Worm (Caenorhabditis elegans): ENCODE measurements around the gene fbxb-16.

Gene fbxb-16

ce11 chrII:1670985-1671384 is 19.3 kb upstream of the fbxb-16 start:
- TF ChIP-seq ref-2 (tag; optimal IDR thresholded peaks at IDR 0.05): no peak
- no peak for TF ChIP-seq madf-2 (tag; optimal IDR thresholded peaks at IDR 0.05)
- no peak for TF ChIP-seq zip-5 (tag; optimal IDR thresholded peaks at IDR 0.05)
- TF ChIP-seq ceh-48 (tag; optimal IDR thresholded peaks at IDR 0.05): no peak
- no peak for TF ChIP-seq ceh-6 (GFP tag; optimal IDR thresholded peaks at IDR 0.05)
- TF ChIP-seq pag-3 (tag; optimal IDR thresholded peaks at IDR 0.05; ENCODE audit: borderline replicate concordance): no peak
- TF ChIP-seq unc-42 (tag; optimal IDR thresholded peaks at IDR 0.05): no peak
- TF ChIP-seq hlh-8 (tag; optimal IDR thresholded peaks at IDR 0.05): no peak
- no peak for TF ChIP-seq ttx-3 (tag; optimal IDR thresholded peaks at IDR 0.05)
- TF ChIP-seq tbx-7 (tag; optimal IDR thresholded peaks at IDR 0.05): no peak
- no peak for TF ChIP-seq mec-3 (tag; optimal IDR thresholded peaks at IDR 0.05; ENCODE audit: borderline replicate concordance)
- TF ChIP-seq C38D4.7 (GFP tag; optimal IDR thresholded peaks at IDR 0.05): no peak
- TF ChIP-seq ceh-31 (tag; optimal IDR thresholded peaks at IDR 0.05): no peak
- no peak for TF ChIP-seq hlh-13 (GFP tag; optimal IDR thresholded peaks at IDR 0.05)
- no peak for TF ChIP-seq sdc-2 (tag; optimal IDR thresholded peaks at IDR 0.05)
- no peak for TF ChIP-seq fax-1 (tag; optimal IDR thresholded peaks at IDR 0.05)
- no peak for TF ChIP-seq ceh-14 (tag; optimal IDR thresholded peaks at IDR 0.05)
- no peak for TF ChIP-seq che-1 (tag; optimal IDR thresholded peaks at IDR 0.05)
- TF ChIP-seq syd-9 (tag; optimal IDR thresholded peaks at IDR 0.05): no peak
- TF ChIP-seq pax-1 (tag; optimal IDR thresholded peaks at IDR 0.05): no peak

- no peak for TF ChIP-seq tbx-2 (tag; optimal IDR thresholded peaks at IDR 0.05)
- TF ChIP-seq elt-2 (tag; optimal IDR thresholded peaks at IDR 0.05): no peak
- no peak for TF ChIP-seq ztf-16 (tag; optimal IDR thresholded peaks at IDR 0.05)
- no peak for TF ChIP-seq elt-4 (tag; optimal IDR thresholded peaks at IDR 0.05)
- no peak for TF ChIP-seq gmeb-2 (tag; optimal IDR thresholded peaks at IDR 0.05)
- TF ChIP-seq mec-3 (tag; optimal IDR thresholded peaks at IDR 0.05; ENCODE audit: borderline replicate concordance): no peak
- no peak for TF ChIP-seq C08G9.2 (tag; optimal IDR thresholded peaks at IDR 0.05)
- TF ChIP-seq ahr-1 (tag; optimal IDR thresholded peaks at IDR 0.05): no peak
- TF ChIP-seq ceh-6 (GFP tag; optimal IDR thresholded peaks at IDR 0.05): no peak
- TF ChIP-seq ceh-34 (tag; optimal IDR thresholded peaks at IDR 0.05): no peak
- TF ChIP-seq unc-42 (tag; optimal IDR thresholded peaks at IDR 0.05): no peak
- TF ChIP-seq T23F11.4 (GFP tag; optimal IDR thresholded peaks at IDR 0.05): no peak
- TF ChIP-seq fkh-6 (tag; optimal IDR thresholded peaks at IDR 0.05): no peak
- TF ChIP-seq eyg-1 (tag; optimal IDR thresholded peaks at IDR 0.05): no peak
- TF ChIP-seq nhr-232 (tag; optimal IDR thresholded peaks at IDR 0.05): no peak
Observed at ce11 chrII:1670260-1670879, 18.7 kb upstream of the fbxb-16 start, which contains the start of gene nhx-6. Gene nhx-6, plus strand, starts transcription at chrII:1670829.

- TF ChIP-seq pros-1 (tag; optimal IDR thresholded peaks at IDR 0.05) (no peak), pax-1 (tag; optimal IDR thresholded peaks at IDR 0.05) (no peak), fax-1 (tag; optimal IDR thresholded peaks at IDR 0.05) (no peak), tbx-2 (tag; optimal IDR thresholded peaks at IDR 0.05) (no peak), ama-1 (optimal IDR thresholded peaks at IDR 0.05) (no peak), mec-3 (tag; optimal IDR thresholded peaks at IDR 0.05; ENCODE audit: borderline replicate concordance) (no peak), ztf-16 (tag; optimal IDR thresholded peaks at IDR 0.05) (no peak), pha-4 (tag; optimal IDR thresholded peaks at IDR 0.05) (no peak), ttx-3 (tag; optimal IDR thresholded peaks at IDR 0.05) (no peak), ceh-24 (tag; optimal IDR thresholded peaks at IDR 0.05) (no peak), hlh-15 (tag; optimal IDR thresholded peaks at IDR 0.05) (no peak), npax-4 (tag; optimal IDR thresholded peaks at IDR 0.05) (no peak), ref-2 (tag; optimal IDR thresholded peaks at IDR 0.05) (no peak), ceh-9 (tag; optimal IDR thresholded peaks at IDR 0.05) (no peak), hlh-30 (tag; optimal IDR thresholded peaks at IDR 0.05; ENCODE audit: insufficient read depth) (no peak), lim-6 (tag; optimal IDR thresholded peaks at IDR 0.05) (no peak), dve-1 (tag; optimal IDR thresholded peaks at IDR 0.05) (no peak), fkh-6 (tag; optimal IDR thresholded peaks at IDR 0.05) (no peak)
Observed at ce11 chrII:1668913-1669312, 17.2 kb upstream of the fbxb-16 start, which contains the start of gene srw-97. Gene srw-97, minus strand, starts transcription at chrII:1669013.
